Fruit fly (Drosophila melanogaster) whole organism, embryonic: ENCODE measurements around the gene inaE.

ENCODE experiments used
- Abd-B ChIP-seq: fragments of 200-800 bp; sonication (Bioruptor generic); optimal IDR thresholded peaks from 2 replicates; lab custom pipeline; 2018; ENCODE audit warnings: missing biosample characterization, mild to moderate bottlenecking, missing genetic modification characterization, moderate library complexity
- Aef1 ChIP-seq: fragments of 200-800 bp; sonication (Bioruptor generic); IDR thresholded peaks from 3 replicates; pipeline ENCODE4 v1.3.6; 2022; ENCODE audit warnings: missing biosample characterization, missing genetic modification characterization
- Bdp1 ChIP-seq: fragments of 200-800 bp; sonication (Bioruptor generic); optimal IDR thresholded peaks from 3 replicates; lab custom pipeline; 2016; ENCODE audit warnings: missing biosample characterization, missing genetic modification characterization
- CG10462 ChIP-seq: fragments of 200-800 bp; sonication (Bioruptor generic); optimal IDR thresholded peaks from 2 replicates; lab custom pipeline; 2016; ENCODE audit warnings: missing biosample characterization, missing genetic modification characterization
- CG10979 ChIP-seq: fragments of 200-800 bp; sonication (Bioruptor generic); optimal IDR thresholded peaks from 2 replicates; lab custom pipeline; 2018; ENCODE audit warnings: missing biosample characterization, mild to moderate bottlenecking, missing genetic modification characterization, moderate library complexity
- CG12299 ChIP-seq: fragments of 200-800 bp; sonication (Bioruptor generic); optimal IDR thresholded peaks from 2 replicates; lab custom pipeline; 2018; ENCODE audit warnings: missing biosample characterization, mild to moderate bottlenecking, missing genetic modification characterization
- CG12659 ChIP-seq: fragments of 200-800 bp; sonication (Bioruptor generic); optimal IDR thresholded peaks from 3 replicates; lab custom pipeline; 2017; ENCODE audit warnings: mild to moderate bottlenecking, missing biosample characterization, missing genetic modification reagents, missing genetic modification characterization
- CG12744 ChIP-seq: fragments of 200-800 bp; sonication (Bioruptor generic); optimal IDR thresholded peaks from 2 replicates; lab custom pipeline; 2016; ENCODE audit warnings: missing biosample characterization, missing genetic modification characterization
- CG14860 ChIP-seq: fragments of 200-800 bp; sonication (Bioruptor generic); IDR thresholded peaks from 3 replicates; pipeline ENCODE4 v1.3.6; 2022; ENCODE audit warnings: missing biosample characterization, missing genetic modification characterization; ENCODE audit not compliant: partially characterized antibody
- CG15073 ChIP-seq: fragments of 200-800 bp; sonication (Bioruptor generic); optimal IDR thresholded peaks from 2 replicates; lab custom pipeline; 2016; ENCODE audit warnings: missing biosample characterization, missing genetic modification characterization
- CG15514 ChIP-seq: fragments of 200-800 bp; sonication (Bioruptor generic); optimal IDR thresholded peaks from 3 replicates; lab custom pipeline; 2017; ENCODE audit warnings: missing biosample characterization, missing genetic modification characterization, mild to moderate bottlenecking, moderate library complexity, missing genetic modification reagents
- CG17385 ChIP-seq: fragments of 200-800 bp; sonication (Bioruptor generic); optimal IDR thresholded peaks from 3 replicates; lab custom pipeline; 2018; ENCODE audit warnings: missing biosample characterization, mild to moderate bottlenecking, missing genetic modification characterization
- CG2129 ChIP-seq: fragments of 200-800 bp; sonication (Bioruptor generic); IDR thresholded peaks from 2 replicates; pipeline ENCODE4 v1.3.6; 2022; ENCODE audit warnings: missing biosample characterization, missing genetic modification characterization; ENCODE audit not compliant: partially characterized antibody
- CG2875 ChIP-seq: fragments of 200-800 bp; sonication (Bioruptor generic); optimal IDR thresholded peaks from 2 replicates; lab custom pipeline; 2017; ENCODE audit warnings: missing biosample characterization, mild to moderate bottlenecking, missing genetic modification characterization, missing genetic modification reagents
- CG31441 ChIP-seq: fragments of 200-800 bp; sonication (Bioruptor generic); IDR thresholded peaks from 2 replicates; pipeline ENCODE4 v1.3.6; 2022; ENCODE audit warnings: missing biosample characterization, missing genetic modification characterization
- CG3163 ChIP-seq: fragments of 200-800 bp; sonication (Bioruptor generic); optimal IDR thresholded peaks from 3 replicates; lab custom pipeline; 2016; ENCODE audit warnings: missing biosample characterization, missing genetic modification characterization
- CG4730 ChIP-seq: fragments of 200-800 bp; sonication (Bioruptor generic); IDR thresholded peaks from 2 replicates; pipeline ENCODE4 v1.3.6; 2022; ENCODE audit warnings: missing biosample characterization, missing genetic modification characterization
- CG8290 ChIP-seq, 3 experiments: fragments of 200-800 bp; sonication (Bioruptor generic); optimal IDR thresholded peaks; 2 replicates each; lab custom pipeline; 2016 to 2019; ENCODE audit warnings: missing biosample characterization in 3 of 3, missing genetic modification characterization in 3 of 3, mild to moderate bottlenecking in 2 of 3, moderate library complexity in 1 of 3
- CG8388 ChIP-seq: fragments of 200-800 bp; sonication (Bioruptor generic); optimal IDR thresholded peaks from 2 replicates; lab custom pipeline; 2019; ENCODE audit warnings: missing biosample characterization, mild to moderate bottlenecking, missing genetic modification characterization, moderate library complexity
- CG8924 ChIP-seq: fragments of 200-800 bp; optimal IDR thresholded peaks from 3 replicates; lab custom pipeline; 2019; ENCODE audit warnings: missing biosample characterization, mild to moderate bottlenecking, missing genetic modification characterization, moderate library complexity
- Dek ChIP-seq: fragments of 200-800 bp; sonication (Bioruptor generic); optimal IDR thresholded peaks from 3 replicates; lab custom pipeline; 2019; ENCODE audit warnings: missing biosample characterization, mild to moderate bottlenecking, missing genetic modification characterization, moderate library complexity
- Dip2 ChIP-seq: fragments of 200-800 bp; sonication (Bioruptor generic); IDR thresholded peaks from 2 replicates; pipeline ENCODE4 v1.3.6; 2022; ENCODE audit warnings: missing biosample characterization, missing genetic modification characterization
- Doc2 ChIP-seq: fragments of 200-800 bp; sonication (Bioruptor generic); IDR thresholded peaks from 2 replicates; pipeline ENCODE4 v1.3.6; 2022; ENCODE audit warnings: missing biosample characterization, missing genetic modification characterization
- Drgx ChIP-seq: fragments of 200-800 bp; sonication (Bioruptor generic); IDR thresholded peaks from 2 replicates; pipeline ENCODE4 v1.3.6; 2022; ENCODE audit warnings: missing biosample characterization, missing genetic modification characterization
- Fer2 ChIP-seq: fragments of 200-800 bp; sonication (Bioruptor generic); optimal IDR thresholded peaks from 2 replicates; lab custom pipeline; 2018; ENCODE audit warnings: missing biosample characterization, mild to moderate bottlenecking, missing genetic modification characterization, moderate library complexity
- Gsc ChIP-seq: fragments of 200-800 bp; sonication (Bioruptor generic); IDR thresholded peaks from 2 replicates; pipeline ENCODE4 v1.3.6; 2022; ENCODE audit warnings: missing biosample characterization, missing genetic modification characterization
- HLHmδ ChIP-seq: fragments of 200-800 bp; sonication (Bioruptor generic); optimal IDR thresholded peaks from 2 replicates; lab custom pipeline; 2018; ENCODE audit warnings: missing biosample characterization, mild to moderate bottlenecking, missing genetic modification characterization, moderate library complexity
- Kr ChIP-seq: fragments of 200-800 bp; sonication (Bioruptor generic); optimal IDR thresholded peaks from 2 replicates; lab custom pipeline; 2017; ENCODE audit warnings: missing biosample characterization, mild to moderate bottlenecking, missing genetic modification characterization
- Oli ChIP-seq: fragments of 200-800 bp; sonication (Bioruptor generic); optimal IDR thresholded peaks from 2 replicates; lab custom pipeline; 2018; ENCODE audit warnings: missing biosample characterization, mild to moderate bottlenecking, missing genetic modification characterization, moderate library complexity
- Scr ChIP-seq: fragments of 200-800 bp; sonication (Bioruptor generic); IDR thresholded peaks from 2 replicates; pipeline ENCODE4 v1.3.6; 2022; ENCODE audit warnings: missing biosample characterization, missing genetic modification characterization; ENCODE audit not compliant: partially characterized antibody
- Six4 ChIP-seq: fragments of 200-800 bp; sonication (Bioruptor generic); optimal IDR thresholded peaks from 2 replicates; lab custom pipeline; 2016; ENCODE audit warnings: missing biosample characterization, missing genetic modification characterization
- Spps ChIP-seq: fragments of 200-800 bp; sonication (Bioruptor generic); optimal IDR thresholded peaks from 2 replicates; lab custom pipeline; 2018; ENCODE audit warnings: missing biosample characterization, mild to moderate bottlenecking, missing genetic modification characterization
- Sry-δ ChIP-seq: fragments of 200-800 bp; sonication (Bioruptor generic); optimal IDR thresholded peaks from 2 replicates; lab custom pipeline; 2016; ENCODE audit warnings: missing biosample characterization, missing genetic modification characterization
- Vsx1 ChIP-seq: fragments of 200-800 bp; sonication (Bioruptor generic); optimal IDR thresholded peaks from 2 replicates; lab custom pipeline; 2017; ENCODE audit warnings: missing biosample characterization, mild to moderate bottlenecking, missing genetic modification characterization, missing genetic modification reagents
- croc ChIP-seq: fragments of 200-800 bp; sonication (Bioruptor generic); conservative IDR thresholded peaks from 3 replicates; pipeline ENCODE4 v1.3.6; 2022; ENCODE audit warnings: missing biosample characterization, missing genetic modification characterization
- da ChIP-seq: fragments of 200-800 bp; sonication (Bioruptor generic); optimal IDR thresholded peaks from 2 replicates; lab custom pipeline; 2016; ENCODE audit warnings: missing biosample characterization, missing genetic modification characterization
- dm ChIP-seq: fragments of 200-800 bp; sonication (Bioruptor generic); optimal IDR thresholded peaks from 3 replicates; lab custom pipeline; 2016; ENCODE audit warnings: missing biosample characterization, missing genetic modification characterization
- esg ChIP-seq: fragments of 200-800 bp; sonication (Bioruptor generic); conservative IDR thresholded peaks from 2 replicates; pipeline ENCODE4 v1.3.6; 2022; ENCODE audit warnings: missing biosample characterization, missing genetic modification characterization
- exex ChIP-seq: fragments of 200-800 bp; sonication (Bioruptor generic); optimal IDR thresholded peaks from 4 replicates; lab custom pipeline; 2018; ENCODE audit warnings: missing biosample characterization, mild to moderate bottlenecking, missing genetic modification characterization, moderate library complexity
- gem ChIP-seq: fragments of 200-800 bp; sonication (Bioruptor generic); optimal IDR thresholded peaks from 2 replicates; lab custom pipeline; 2019; ENCODE audit warnings: missing biosample characterization, mild to moderate bottlenecking, missing genetic modification characterization, moderate library complexity
- gro ChIP-seq: fragments of 200-800 bp; sonication (Bioruptor generic); optimal IDR thresholded peaks from 2 replicates; lab custom pipeline; 2016; ENCODE audit warnings: missing biosample characterization, missing genetic modification characterization
- ham ChIP-seq: fragments of 200-800 bp; sonication (Bioruptor generic); IDR thresholded peaks from 2 replicates; pipeline ENCODE4 v1.3.6; 2022; ENCODE audit warnings: missing biosample characterization, missing genetic modification characterization
- ind ChIP-seq: fragments of 200-800 bp; sonication (Bioruptor generic); optimal IDR thresholded peaks from 3 replicates; lab custom pipeline; 2016; ENCODE audit warnings: missing biosample characterization, missing genetic modification characterization
- jigr1 ChIP-seq: fragments of 200-800 bp; sonication (Bioruptor generic); IDR thresholded peaks from 3 replicates; pipeline ENCODE4 v1.3.6; 2022; ENCODE audit warnings: missing biosample characterization, missing genetic modification characterization
- kni ChIP-seq: fragments of 200-800 bp; sonication (Bioruptor generic); optimal IDR thresholded peaks from 3 replicates; lab custom pipeline; 2017; ENCODE audit warnings: mild to moderate bottlenecking, missing biosample characterization, missing genetic modification reagents, missing genetic modification characterization
- lbe ChIP-seq: fragments of 200-800 bp; sonication (Bioruptor generic); optimal IDR thresholded peaks from 2 replicates; lab custom pipeline; 2016; ENCODE audit warnings: missing biosample characterization, mild to moderate bottlenecking, missing genetic modification characterization
- mld ChIP-seq: fragments of 200-800 bp; sonication (Bioruptor generic); IDR thresholded peaks from 3 replicates; pipeline ENCODE4 v1.3.6; 2022; ENCODE audit warnings: missing biosample characterization, missing genetic modification characterization; ENCODE audit not compliant: partially characterized antibody
- onecut ChIP-seq: fragments of 200-800 bp; sonication (Bioruptor generic); IDR thresholded peaks from 2 replicates; pipeline ENCODE4 v1.3.6; 2022; ENCODE audit warnings: missing biosample characterization, missing genetic modification characterization
- psq ChIP-seq: fragments of 200-800 bp; sonication (Bioruptor generic); optimal IDR thresholded peaks from 2 replicates; lab custom pipeline; 2017; ENCODE audit warnings: missing biosample characterization, missing genetic modification characterization
- sens-2 ChIP-seq: fragments of 200-800 bp; sonication (Bioruptor generic); IDR thresholded peaks from 2 replicates; pipeline ENCODE4 v1.3.6; 2022; ENCODE audit warnings: missing biosample characterization, missing genetic modification characterization

inaE gene

DNA sequence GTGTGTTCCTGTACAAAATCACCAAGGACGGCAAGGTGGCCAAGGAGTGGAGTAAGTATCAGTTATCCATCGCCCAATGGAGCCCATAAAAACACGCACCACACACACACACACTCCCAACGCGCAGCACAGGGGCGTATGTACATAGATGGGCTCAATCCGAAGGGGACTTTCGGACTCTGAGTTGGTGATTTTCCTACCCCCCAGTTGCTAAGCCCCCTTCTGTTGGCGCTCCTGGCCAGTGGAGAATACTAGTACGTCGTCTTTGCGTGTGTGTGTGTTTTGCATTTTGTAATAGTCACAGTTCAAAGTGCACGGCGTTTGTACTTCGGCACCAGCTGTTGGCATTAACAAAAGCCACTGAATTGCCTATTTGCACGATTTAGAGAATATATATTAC lies 43.5 kb upstream of the inaE start (continued):
- TF ChIP-seq Aef1 (GFP tag; lab: Robert Waterston, UW) (peak; percentile 62), da (GFP tag; lab: Kevin White, UChicago) (peak; percentile 11), CG17385 (peak; percentile 76), Vsx1 (GFP tag; lab: Kevin White, UChicago) (peak; percentile 31), CG8290 (GFP tag; optimal IDR thresholded peaks at IDR 0.05; lab: Kevin White, UChicago) (no peak), CG8290 (tag; optimal IDR thresholded peaks at IDR 0.05; lab: Kevin White, UChicago) (peak in 1 of 2 experiments; percentile 98), Scr (GFP tag; lab: Robert Waterston, UW) (no peak), Oli (tag; lab: Kevin White, UChicago) (peak; percentile 58), CG3163 (GFP tag; lab: Kevin White, UChicago) (no peak), CG12659 (GFP tag; lab: Kevin White, UChicago) (peak; percentile 75), CG14860 (GFP tag; lab: Robert Waterston, UW) (no peak), CG31441 (GFP tag; lab: Robert Waterston, UW) (no peak; the same call in 1 of the 2 replicates), gro (GFP tag; lab: Kevin White, UChicago) (no peak), Kr (GFP tag; lab: Kevin White, UChicago) (no peak), CG12299 (tag; lab: Kevin White, UChicago) (peak; percentile 70), Drgx (peak; percentile 92), jigr1 (GFP tag; lab: Robert Waterston, UW) (peak; percentile 24; the same call in 1 of the 3 replicates), CG10462 (GFP tag; lab: Kevin White, UChicago) (no peak), Gsc (GFP tag; lab: Robert Waterston, UW) (no peak), Spps (tag; lab: Kevin White, UChicago) (no peak), dm (GFP tag; lab: Kevin White, UChicago) (peak; percentile 46), kni (GFP tag; lab: Kevin White, UChicago) (no peak), mld (GFP tag; lab: Robert Waterston, UW) (no peak), CG15514 (peak; percentile 74), ind (GFP tag; lab: Kevin White, UChicago) (peak; percentile 86), psq (no peak), CG4730 (peak; percentile 80), lbe (GFP tag; lab: Kevin White, UChicago) (no peak), CG15073 (no peak), Abd-B (GFP tag; lab: Kevin White, UChicago) (peak; percentile 22), exex (tag; lab: Kevin White, UChicago) (peak; percentile 42), Dip2 (no peak), Sry-δ (GFP tag; lab: Kevin White, UChicago) (no peak), esg (peak; percentile 59; the same call in 1 of the 2 replicates), CG2129 (GFP tag; lab: Robert Waterston, UW) (no peak), Fer2 (peak; percentile 67), gem (tag; lab: Kevin White, UChicago) (peak; percentile 81), onecut (GFP tag; lab: Robert Waterston, UW) (peak; percentile 86), Dek (tag; lab: Kevin White, UChicago) (peak; percentile 76), sens-2 (GFP tag; lab: Robert Waterston, UW) (peak; percentile 55; the same call in 1 of the 2 replicates), CG12744 (GFP tag; lab: Kevin White, UChicago) (peak; percentile 78), CG8388 (GFP tag; lab: Kevin White, UChicago) (peak; percentile 19), ham (GFP tag; lab: Robert Waterston, UW) (no peak), croc (GFP tag; lab: Robert Waterston, UW) (peak; percentile 34; the same call in 1 of the 3 replicates), CG10979 (tag; lab: Kevin White, UChicago) (peak; percentile 51), CG2875 (GFP tag; lab: Kevin White, UChicago) (peak; percentile 47), Bdp1 (peak; percentile 49), HLHmδ (peak; percentile 64), Six4 (GFP tag; lab: Kevin White, UChicago) (peak; percentile 63), CG8924 (tag; lab: Kevin White, UChicago) (peak; percentile 61), Doc2 (GFP tag; lab: Robert Waterston, UW) (no peak)
